Worm (Caenorhabditis elegans): Measurements from ENCODE around the gene C04C11.25.

ce11 chrX:14003538-14003937 is 11.7 kb downstream of the C04C11.25 start:
- TF ChIP-seq elt-1 (tag; optimal IDR thresholded peaks at IDR 0.05) (no peak), gmeb-1 (tag; optimal IDR thresholded peaks at IDR 0.05) (no peak), nhr-12 (tag; optimal IDR thresholded peaks at IDR 0.05) (no peak)

Measured in whole organism, L2 larva.